Fruit fly (Drosophila melanogaster) whole organism, adult: ENCODE results near the gene aly.

Experiments
- CG14711 ChIP-seq: fragments of 200-800 bp; sonication (Bioruptor generic); optimal IDR thresholded peaks from 2 replicates; lab custom pipeline; 2018; ENCODE audit warnings: missing biosample characterization, mild to moderate bottlenecking, missing genetic modification characterization, moderate library complexity
- CG7045 ChIP-seq: fragments of 200-800 bp; sonication (Bioruptor generic); optimal IDR thresholded peaks from 2 replicates; lab custom pipeline; 2017; ENCODE audit warnings: missing biosample characterization, mild to moderate bottlenecking, missing genetic modification characterization
- Hr96 ChIP-seq: fragments of 200-800 bp; sonication (Bioruptor generic); optimal IDR thresholded peaks from 2 replicates; lab custom pipeline; 2016; ENCODE audit warnings: missing biosample characterization, missing genetic modification characterization
- bab1 ChIP-seq: fragments of 200-800 bp; sonication (Bioruptor generic); optimal IDR thresholded peaks from 3 replicates; lab custom pipeline; 2019; ENCODE audit warnings: missing biosample characterization, mild to moderate bottlenecking, missing genetic modification characterization, moderate library complexity
- cic ChIP-seq: fragments of 200-800 bp; sonication (Bioruptor generic); optimal IDR thresholded peaks from 2 replicates; lab custom pipeline; 2017; ENCODE audit warnings: missing biosample characterization, mild to moderate bottlenecking, missing genetic modification characterization, moderate library complexity
- cnc ChIP-seq, 2 experiments: fragments of >200 bp; optimal IDR thresholded peaks; 2 replicates each; lab custom pipeline; 2017
- kay ChIP-seq: fragments of 200-800 bp; sonication (Bioruptor generic); peaks from one replicate; lab custom pipeline; 2016; ENCODE audit warnings: missing biosample characterization, missing genetic modification characterization, borderline replicate concordance
- ovo ChIP-seq: fragments of 200-800 bp; sonication (Bioruptor generic); optimal IDR thresholded peaks from 2 replicates; lab custom pipeline; 2016; ENCODE audit warnings: missing biosample characterization, missing genetic modification characterization
- tj ChIP-seq: fragments of 200-800 bp; sonication (Bioruptor generic); optimal IDR thresholded peaks from 3 replicates; lab custom pipeline; 2017; ENCODE audit warnings: missing biosample characterization, mild to moderate bottlenecking, missing genetic modification characterization, moderate library complexity

dm6 chr3L:3036951-3037586 lies 10.7 kb upstream of the aly start:
- TF ChIP-seq cic (GFP tag; lab: Kevin White, UChicago) = no peak
- no peak for TF ChIP-seq Hr96 (GFP tag; lab: Kevin White, UChicago)
- TF ChIP-seq cnc (optimal IDR thresholded peaks at IDR 0.05; lab: Kevin White, UChicago) = no peak
- no peak for TF ChIP-seq kay (GFP tag; lab: Kevin White, UChicago)
- TF ChIP-seq CG7045 = no peak
- TF ChIP-seq CG14711 (tag; lab: Kevin White, UChicago) = no peak
- TF ChIP-seq tj (GFP tag; lab: Kevin White, UChicago) = no peak
- TF ChIP-seq bab1 (GFP tag; lab: Kevin White, UChicago) = no peak
- no peak for TF ChIP-seq ovo (GFP tag; lab: Kevin White, UChicago)
